Worm (Caenorhabditis elegans): ENCODE measurements around the gene twk-35.

- TF ChIP-seq ztf-23 (GFP tag; IDR thresholded peaks at IDR 0.05): no peak
- no peak for TF ChIP-seq klf-2 (GFP tag; conservative IDR thresholded peaks at IDR 0.05)
- no peak for TF ChIP-seq T22C8.4 (GFP tag; IDR thresholded peaks at IDR 0.05)
- TF ChIP-seq ztf-29 (GFP tag; IDR thresholded peaks at IDR 0.05): no peak
- no peak for TF ChIP-seq tab-1 (GFP tag; IDR thresholded peaks at IDR 0.05)
Observed at ce11 chrV:20915186-20915585, 52.4 kb downstream of the twk-35 start, which contains the start of gene pbo-5.
